Worm (Caenorhabditis elegans) whole organism, mixed stage, embryonic: ENCODE data around the gene C45B2.8.

Experiments
- bed-3 ChIP-seq: fragments of 200-800 bp; sonication (Bioruptor generic); optimal IDR thresholded peaks from 3 replicates; lab custom pipeline; 2018; ENCODE audit warnings: mild to moderate bottlenecking, missing genetic modification characterization, moderate library complexity, missing compliant biosample characterization
- blmp-1 ChIP-seq: fragments of 150-350 bp; optimal IDR thresholded peaks from 2 replicates; lab custom pipeline; 2014; ENCODE audit warnings: missing biosample characterization, missing genetic modification characterization
- ceh-39 ChIP-seq: fragments of 150-350 bp; optimal IDR thresholded peaks from 2 replicates; lab custom pipeline; 2014; ENCODE audit warnings: missing biosample characterization, missing genetic modification characterization
- ceh-43 ChIP-seq: fragments of 200-800 bp; sonication (Bioruptor generic); optimal IDR thresholded peaks from 2 replicates; lab custom pipeline; 2018; ENCODE audit warnings: mild to moderate bottlenecking, missing genetic modification characterization, moderate library complexity, missing compliant biosample characterization
- ceh-83 ChIP-seq: fragments of 200-800 bp; sonication (Bioruptor generic); optimal IDR thresholded peaks from 2 replicates; lab custom pipeline; 2018; ENCODE audit warnings: mild to moderate bottlenecking, missing genetic modification characterization, missing compliant biosample characterization
- ces-1 ChIP-seq: fragments of 150-350 bp; optimal IDR thresholded peaks from 2 replicates; lab custom pipeline; 2014; ENCODE audit warnings: missing biosample characterization, missing genetic modification reagents, missing genetic modification characterization
- cnd-1 ChIP-seq: fragments of 200-800 bp; sonication (Bioruptor generic); optimal IDR thresholded peaks from 2 replicates; lab custom pipeline; 2018; ENCODE audit warnings: mild to moderate bottlenecking, missing genetic modification characterization, missing compliant biosample characterization
- drap-1 ChIP-seq: fragments of 200-800 bp; sonication (Bioruptor generic); optimal IDR thresholded peaks from 3 replicates; lab custom pipeline; 2018; ENCODE audit warnings: mild to moderate bottlenecking, missing genetic modification characterization, missing compliant biosample characterization
- elt-1 ChIP-seq: sonication (generic microtip); optimal IDR thresholded peaks from 2 replicates; lab custom pipeline; 2017; ENCODE audit warnings: missing genetic modification characterization, mild to moderate bottlenecking, missing compliant biosample characterization, antibody characterized with exemption, moderate library complexity, borderline replicate concordance; ENCODE audit not compliant: insufficient read depth
- flh-1 ChIP-seq: fragments of 200-800 bp; sonication (Bioruptor generic); optimal IDR thresholded peaks from 2 replicates; lab custom pipeline; 2018; ENCODE audit warnings: mild to moderate bottlenecking, missing genetic modification characterization, moderate library complexity, missing compliant biosample characterization
- ham-2 ChIP-seq: fragments of 200-800 bp; sonication (Bioruptor generic); optimal IDR thresholded peaks from 2 replicates; lab custom pipeline; 2018; ENCODE audit warnings: mild to moderate bottlenecking, missing genetic modification characterization, missing compliant biosample characterization
- hlh-1 ChIP-seq: fragments of 150-350 bp; optimal IDR thresholded peaks from 2 replicates; lab custom pipeline; 2014; ENCODE audit warnings: missing biosample characterization, missing genetic modification reagents, missing genetic modification characterization
- lin-13 ChIP-seq: fragments of 150-350 bp; optimal IDR thresholded peaks from 2 replicates; lab custom pipeline; 2014; ENCODE audit warnings: missing biosample characterization, missing genetic modification characterization
- lsy-2 ChIP-seq: fragments of 150-350 bp; optimal IDR thresholded peaks from 2 replicates; lab custom pipeline; 2014; ENCODE audit warnings: missing biosample characterization, missing genetic modification characterization
- mep-1 ChIP-seq: fragments of 150-350 bp; optimal IDR thresholded peaks from 2 replicates; lab custom pipeline; 2017; ENCODE audit warnings: missing biosample characterization, missing genetic modification reagents, missing genetic modification characterization, inconsistent platforms
- mls-2 ChIP-seq: sonication (generic microtip); optimal IDR thresholded peaks from 2 replicates; lab custom pipeline; 2016; ENCODE audit warnings: mild to moderate bottlenecking, missing genetic modification characterization, moderate library complexity, missing compliant biosample characterization
- nhr-12 ChIP-seq: fragments of 150-350 bp; optimal IDR thresholded peaks from 2 replicates; lab custom pipeline; 2014; ENCODE audit warnings: missing biosample characterization, missing genetic modification characterization
- nhr-2 ChIP-seq: fragments of 150-350 bp; optimal IDR thresholded peaks from 2 replicates; lab custom pipeline; 2014; ENCODE audit warnings: missing biosample characterization, missing genetic modification characterization
- nhr-237 ChIP-seq: fragments of 150-350 bp; optimal IDR thresholded peaks from 2 replicates; lab custom pipeline; 2014; ENCODE audit warnings: missing biosample characterization, missing genetic modification characterization
- nhr-28 ChIP-seq: fragments of 150-350 bp; optimal IDR thresholded peaks from 2 replicates; lab custom pipeline; 2014; ENCODE audit warnings: missing biosample characterization, missing genetic modification characterization
- nhr-76 ChIP-seq: sonication (generic microtip); optimal IDR thresholded peaks from 2 replicates; lab custom pipeline; 2017; ENCODE audit warnings: missing biosample characterization, missing genetic modification characterization
- pha-4 ChIP-seq: fragments of 150-350 bp; optimal IDR thresholded peaks from 2 replicates; lab custom pipeline; 2018; ENCODE audit warnings: missing biosample characterization, missing genetic modification reagents, missing genetic modification characterization
- tbx-8 ChIP-seq: fragments of 200-800 bp; sonication (Bioruptor generic); optimal IDR thresholded peaks from 2 replicates; lab custom pipeline; 2018; ENCODE audit warnings: mild to moderate bottlenecking, missing genetic modification characterization, moderate library complexity, missing compliant biosample characterization
- unc-120 ChIP-seq: sonication (generic microtip); optimal IDR thresholded peaks from 2 replicates; lab custom pipeline; 2017; ENCODE audit warnings: missing genetic modification characterization, missing compliant biosample characterization; ENCODE audit not compliant: poor library complexity, severe bottlenecking
- unc-39 ChIP-seq: fragments of 150-350 bp; optimal IDR thresholded peaks from 2 replicates; lab custom pipeline; 2014; ENCODE audit warnings: missing biosample characterization, missing genetic modification characterization
- unc-62 ChIP-seq: fragments of 150-350 bp; optimal IDR thresholded peaks from 2 replicates; lab custom pipeline; 2014; ENCODE audit warnings: missing biosample characterization, missing genetic modification reagents, missing genetic modification characterization
- zip-8 ChIP-seq: fragments of 150-350 bp; optimal IDR thresholded peaks from 2 replicates; lab custom pipeline; 2014; ENCODE audit warnings: missing biosample characterization, missing genetic modification characterization
- ztf-11 ChIP-seq: fragments of 150-350 bp; optimal IDR thresholded peaks from 2 replicates; lab custom pipeline; 2014; ENCODE audit warnings: missing biosample characterization, missing genetic modification characterization

C45B2.8 gene

DNA sequence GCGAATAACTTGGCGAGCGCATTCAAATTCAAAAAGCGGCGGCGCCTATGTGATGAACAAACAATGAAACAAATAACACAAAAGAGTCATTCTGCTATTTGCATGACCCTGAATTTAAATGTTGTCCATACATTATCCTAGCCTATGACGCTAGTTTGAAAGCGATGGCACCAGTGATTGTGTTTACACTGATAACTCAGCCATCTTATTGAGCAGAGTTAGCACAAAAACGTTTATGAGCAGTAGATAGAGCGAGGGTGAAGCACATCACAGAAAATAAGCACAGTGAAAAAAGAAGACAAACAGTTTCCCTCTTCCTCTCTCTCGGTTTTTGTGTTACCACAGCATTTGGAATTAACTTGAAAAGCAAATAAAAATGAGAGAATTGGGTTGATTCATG lies 44.5 kb upstream of the C45B2.8 start:
- peak; percentile 3 for TF ChIP-seq pha-4 (tag; lab: Kevin White, UChicago)
- no peak for TF ChIP-seq nhr-28 (tag; lab: Kevin White, UChicago)

- TF ChIP-seq lsy-2 (tag; lab: Kevin White, UChicago) (no peak), ceh-39 (tag; lab: Kevin White, UChicago) (no peak), nhr-76 (no peak), ces-1 (no peak), mep-1 (tag; lab: Kevin White, UChicago) (no peak), hlh-1 (no peak), tbx-8 (GFP tag; lab: Kevin White, UChicago) (no peak), drap-1 (GFP tag; lab: Kevin White, UChicago) (no peak), nhr-28 (tag; lab: Kevin White, UChicago) (no peak), nhr-237 (tag; lab: Kevin White, UChicago) (no peak), cnd-1 (tag; lab: Kevin White, UChicago) (no peak), zip-8 (no peak), mls-2 (tag; lab: Kevin White, UChicago) (no peak), lin-13 (no peak), unc-39 (tag; lab: Kevin White, UChicago) (no peak), bed-3 (GFP tag; lab: Kevin White, UChicago) (no peak), ceh-43 (GFP tag; lab: Kevin White, UChicago) (no peak)
Measured at ce11 chrX:6048508-6048907, 39.3 kb upstream of the C45B2.8 start, which contains the start of gene pak-1. Gene pak-1, minus strand, starts transcription at chrX:6048608.

ce11 chrX:6050078-6050477 lies 37.7 kb upstream of the C45B2.8 start:
- TF ChIP-seq flh-1 = no peak
- no peak for TF ChIP-seq unc-62 (GFP tag; lab: Kevin White, UChicago)
- no peak for TF ChIP-seq ces-1
- TF ChIP-seq ceh-83 = no peak
- no peak for TF ChIP-seq nhr-2 (tag; lab: Kevin White, UChicago)
- TF ChIP-seq unc-39 (tag; lab: Kevin White, UChicago) = no peak
- TF ChIP-seq mls-2 (tag; lab: Kevin White, UChicago) = no peak
- no peak for TF ChIP-seq lin-13
- TF ChIP-seq unc-120 (tag; lab: Kevin White, UChicago) = peak; percentile 21
- TF ChIP-seq ztf-11 (tag; lab: Kevin White, UChicago) = no peak
- TF ChIP-seq ceh-39 (tag; lab: Kevin White, UChicago) = no peak
- TF ChIP-seq nhr-237 (tag; lab: Kevin White, UChicago) = no peak
- TF ChIP-seq nhr-12 (tag; lab: Kevin White, UChicago) = no peak
- TF ChIP-seq mep-1 (tag; lab: Kevin White, UChicago) = no peak
- TF ChIP-seq hlh-1 = peak; percentile 54
- no peak for TF ChIP-seq pha-4 (tag; lab: Kevin White, UChicago)
- TF ChIP-seq, all 35 proteins: peak for 2

DNA sequence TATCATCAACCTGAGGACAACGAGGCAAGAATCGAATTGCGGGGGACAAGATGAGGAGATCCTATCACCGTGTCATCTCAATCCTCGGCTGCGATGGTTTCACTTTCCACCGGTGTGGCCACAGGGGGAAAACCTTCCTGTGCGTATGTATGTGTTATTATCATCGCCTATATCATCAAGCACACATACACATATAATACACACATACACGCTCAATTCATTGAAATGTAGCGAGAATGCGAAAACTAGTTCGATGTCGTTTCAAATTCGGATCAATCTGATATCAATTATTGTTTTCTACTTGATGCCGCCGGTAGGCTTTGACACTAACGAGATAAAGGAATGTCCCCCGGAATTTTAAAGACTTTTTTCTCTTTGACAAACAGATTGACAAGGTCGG lies 36.9 kb upstream of the C45B2.8 start:
- TF ChIP-seq ceh-43 (GFP tag; lab: Kevin White, UChicago) = no peak
- peak; percentile 47 for TF ChIP-seq ham-2 (GFP tag; lab: Kevin White, UChicago)
- peak; percentile 22 for TF ChIP-seq elt-1 (tag; lab: Kevin White, UChicago)
- TF ChIP-seq blmp-1 = peak; percentile 8

DNA sequence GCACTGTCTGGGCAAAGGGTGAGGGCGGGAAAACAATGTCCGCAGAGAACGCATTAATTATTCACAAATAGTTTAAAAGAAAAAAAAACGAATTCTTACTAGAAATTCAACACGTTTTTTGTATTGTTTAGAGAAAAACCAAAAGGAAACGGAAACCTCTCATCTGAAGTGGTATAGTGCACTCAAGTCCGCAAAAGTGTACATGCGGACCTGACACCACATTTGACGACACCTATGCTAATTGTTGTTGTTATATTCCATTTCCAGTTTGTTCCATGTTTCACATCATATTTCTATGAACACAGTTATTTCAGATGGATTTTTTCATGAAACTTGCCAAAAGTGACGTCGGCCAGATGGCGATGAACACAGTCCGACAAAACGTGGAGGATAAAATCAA lies 35.0 kb upstream of the C45B2.8 start, which contains the start of gene C45B2.6:
Gene C45B2.6 (plus strand): TSS at position 136 of the 400 bp plus-strand sequence.
- no peak for TF ChIP-seq nhr-76
- peak; percentile 10 for TF ChIP-seq ces-1
- TF ChIP-seq ceh-39 (tag; lab: Kevin White, UChicago) = no peak

- TF ChIP-seq unc-62 (GFP tag; lab: Kevin White, UChicago) = peak; percentile 22
- peak; percentile 4 for TF ChIP-seq nhr-2 (tag; lab: Kevin White, UChicago)
- TF ChIP-seq flh-1 = no peak
- TF ChIP-seq ham-2 (GFP tag; lab: Kevin White, UChicago) = peak; percentile 7
- TF ChIP-seq elt-1 (tag; lab: Kevin White, UChicago) = peak; percentile 34
Measured at ce11 chrX:6057580-6058305, 30.0 kb upstream of the C45B2.8 start, which contains the start of gene gln-1. Gene gln-1, plus strand, starts transcription at chrX:6058255.
